Worm (Caenorhabditis elegans): Measurements from ENCODE around the gene ZK666.14.

DNA sequence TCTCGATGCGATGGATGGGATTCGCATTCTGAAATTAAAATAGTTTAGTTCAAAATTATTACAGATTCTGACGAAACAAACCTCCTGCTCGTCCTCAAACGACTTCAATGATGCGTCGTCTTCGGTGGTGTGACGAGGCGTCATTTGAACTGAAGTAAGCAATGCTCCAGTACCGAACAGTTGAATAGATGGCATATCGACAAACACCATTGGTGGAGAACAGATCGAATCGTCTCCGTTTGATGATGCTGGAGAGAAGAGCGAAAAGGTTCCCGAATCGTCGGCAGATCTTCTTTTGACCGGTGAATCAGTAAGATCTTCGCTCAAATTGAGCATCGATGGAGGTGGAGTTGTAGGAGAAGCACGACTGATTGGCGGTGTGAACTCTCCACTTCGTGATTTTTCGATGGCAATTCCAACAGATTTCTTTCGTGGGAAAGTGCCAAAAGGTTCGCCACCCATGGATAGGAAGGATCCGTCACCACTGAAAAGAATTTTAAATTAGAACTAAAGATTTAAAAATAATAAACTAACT lies 49.9 kb downstream of the ZK666.14 start:
- no peak for TF ChIP-seq cebp-2 (GFP tag; IDR thresholded peaks at IDR 0.05)
- peak; percentile 9; the same call in 1 of the 2 replicates for TF ChIP-seq B0336.3 (GFP tag; IDR thresholded peaks at IDR 0.05)
- TF ChIP-seq tlf-1 (GFP tag; optimal IDR thresholded peaks at IDR 0.05) = no peak
- no peak for TF ChIP-seq hlh-12 (tag; optimal IDR thresholded peaks at IDR 0.05)
- TF ChIP-seq F33H1.4 (GFP tag; IDR thresholded peaks at IDR 0.05) = no peak
- no peak for TF ChIP-seq F37B4.10 (GFP tag; IDR thresholded peaks at IDR 0.05)
- no peak for TF ChIP-seq madf-10 (tag; optimal IDR thresholded peaks at IDR 0.05)
- TF ChIP-seq ztf-25 (GFP tag; IDR thresholded peaks at IDR 0.05) = no peak
- TF ChIP-seq lsl-1 (GFP tag; optimal IDR thresholded peaks at IDR 0.05) = no peak
- TF ChIP-seq ceh-27 (GFP tag; optimal IDR thresholded peaks at IDR 0.05) = no peak

All from whole organism, young adult.